Fruit fly (Drosophila melanogaster) whole organism, adult: Measurements from ENCODE around the gene uncNacbeta.

ENCODE experiments used
- CG11617 ChIP-seq: fragments of 200-800 bp; sonication (Bioruptor generic); optimal IDR thresholded peaks from 2 replicates; lab custom pipeline; 2017; ENCODE audit warnings: mild to moderate bottlenecking, missing biosample characterization, missing genetic modification reagents, missing genetic modification characterization
- CG7045 ChIP-seq: fragments of 200-800 bp; sonication (Bioruptor generic); optimal IDR thresholded peaks from 2 replicates; lab custom pipeline; 2017; ENCODE audit warnings: missing biosample characterization, mild to moderate bottlenecking, missing genetic modification characterization
- CG7101 ChIP-seq: fragments of 200-800 bp; sonication (Bioruptor generic); optimal IDR thresholded peaks from 2 replicates; lab custom pipeline; 2018; ENCODE audit warnings: missing biosample characterization, mild to moderate bottlenecking, missing genetic modification characterization, moderate library complexity
- Hr96 ChIP-seq: fragments of 200-800 bp; sonication (Bioruptor generic); optimal IDR thresholded peaks from 2 replicates; lab custom pipeline; 2016; ENCODE audit warnings: missing biosample characterization, missing genetic modification characterization
- Mnt ChIP-seq: fragments of 200-800 bp; sonication (Bioruptor generic); optimal IDR thresholded peaks from 2 replicates; lab custom pipeline; 2016; ENCODE audit warnings: missing biosample characterization, mild to moderate bottlenecking, missing genetic modification characterization
- cic ChIP-seq: fragments of 200-800 bp; sonication (Bioruptor generic); optimal IDR thresholded peaks from 2 replicates; lab custom pipeline; 2017; ENCODE audit warnings: missing biosample characterization, mild to moderate bottlenecking, missing genetic modification characterization, moderate library complexity
- cnc ChIP-seq, 2 experiments: fragments of >200 bp; optimal IDR thresholded peaks; 2 replicates each; lab custom pipeline; 2017
- kay ChIP-seq: fragments of 200-800 bp; sonication (Bioruptor generic); peaks from one replicate; lab custom pipeline; 2016; ENCODE audit warnings: missing biosample characterization, missing genetic modification characterization, borderline replicate concordance
- ovo ChIP-seq: fragments of 200-800 bp; sonication (Bioruptor generic); optimal IDR thresholded peaks from 2 replicates; lab custom pipeline; 2016; ENCODE audit warnings: missing biosample characterization, missing genetic modification characterization
- pad ChIP-seq: fragments of 200-800 bp; sonication (Bioruptor generic); optimal IDR thresholded peaks from 3 replicates; lab custom pipeline; 2017; ENCODE audit warnings: missing biosample characterization, missing genetic modification characterization, mild to moderate bottlenecking, moderate library complexity, missing genetic modification reagents
- toe ChIP-seq: fragments of 200-800 bp; sonication (Bioruptor generic); optimal IDR thresholded peaks from 2 replicates; lab custom pipeline; 2016; ENCODE audit warnings: missing biosample characterization, missing genetic modification characterization

- TF ChIP-seq pad (GFP tag; lab: Kevin White, UChicago) (no peak), CG11617 (GFP tag; lab: Kevin White, UChicago) (no peak), ovo (GFP tag; lab: Kevin White, UChicago) (no peak), cnc (optimal IDR thresholded peaks at IDR 0.05; lab: Kevin White, UChicago) (no peak), kay (GFP tag; lab: Kevin White, UChicago) (no peak), cic (GFP tag; lab: Kevin White, UChicago) (no peak), CG7045 (GFP tag; lab: Kevin White, UChicago) (no peak), CG7101 (tag; lab: Kevin White, UChicago) (no peak), toe (GFP tag; lab: Kevin White, UChicago) (no peak), Hr96 (GFP tag; lab: Kevin White, UChicago) (no peak), Mnt (GFP tag; lab: Kevin White, UChicago) (no peak)
These were observed 34.2 kb upstream of the uncNacbeta start for dm6 chr2L:597771-598170.
